Worm (Caenorhabditis elegans): ENCODE data around the gene F47D12.9.

F47D12.9 gene

ce11 chrIII:6345968-6346498 is 42.9 kb upstream of the F47D12.9 start, which contains the start of the genes trmt-10C.2 and C56G2.22:
Gene trmt-10C.2, plus strand, starts transcription at chrIII:6346281.
Gene C56G2.22, plus strand, starts transcription at chrIII:6346448.
- peak; percentile 1 for TF ChIP-seq C34F6.9 (tag; optimal IDR thresholded peaks at IDR 0.05)
- TF ChIP-seq ztf-11 (tag; optimal IDR thresholded peaks at IDR 0.05) = no peak

- peak; percentile 94 for TF ChIP-seq C34F6.9 (tag; optimal IDR thresholded peaks at IDR 0.05)
- no peak for TF ChIP-seq elt-1 (tag; optimal IDR thresholded peaks at IDR 0.05)
- peak; percentile 45 for TF ChIP-seq zag-1 (tag; optimal IDR thresholded peaks at IDR 0.05)
- TF ChIP-seq nhr-21 (tag; optimal IDR thresholded peaks at IDR 0.05) = peak; percentile 66
- TF ChIP-seq blmp-1 (tag; optimal IDR thresholded peaks at IDR 0.05; ENCODE audit: insufficient read depth) = peak; percentile 34
- TF ChIP-seq sma-3 (GFP tag; optimal IDR thresholded peaks at IDR 0.05) = peak; percentile 74
- no peak for TF ChIP-seq ceh-82 (tag; optimal IDR thresholded peaks at IDR 0.05)
- TF ChIP-seq nhr-6 (tag; optimal IDR thresholded peaks at IDR 0.05) = peak; percentile 91
- TF ChIP-seq crh-2 (tag; optimal IDR thresholded peaks at IDR 0.05) = peak; percentile 90
- TF ChIP-seq ZK546.5 (tag; optimal IDR thresholded peaks at IDR 0.05) = no peak
- peak; percentile 73 for TF ChIP-seq ztf-4 (tag; optimal IDR thresholded peaks at IDR 0.05)
- TF ChIP-seq unc-62 (GFP tag; optimal IDR thresholded peaks at IDR 0.05) = no peak
- TF ChIP-seq egl-27 (tag; optimal IDR thresholded peaks at IDR 0.05) = peak; percentile 65
- peak; percentile 84 for TF ChIP-seq lin-13 (GFP tag; optimal IDR thresholded peaks at IDR 0.05)
- TF ChIP-seq mbf-1 (tag; optimal IDR thresholded peaks at IDR 0.05) = no peak
- TF ChIP-seq nhr-77 (tag; optimal IDR thresholded peaks at IDR 0.05) = no peak
- TF ChIP-seq lin-11 (tag; optimal IDR thresholded peaks at IDR 0.05) = peak; percentile 3
- no peak for TF ChIP-seq elt-3 (tag; optimal IDR thresholded peaks at IDR 0.05)
- peak; percentile 96 to 98 for TF ChIP-seq lsy-2 (tag; optimal IDR thresholded peaks at IDR 0.05)
- TF ChIP-seq R02D3.7 (tag; optimal IDR thresholded peaks at IDR 0.05) = peak; percentile 22
- peak; percentile 83 for TF ChIP-seq nhr-25 (tag; optimal IDR thresholded peaks at IDR 0.05)
- no peak for TF ChIP-seq skn-1 (tag; optimal IDR thresholded peaks at IDR 0.05)
- TF ChIP-seq Y55F3AM.14 (GFP tag; optimal IDR thresholded peaks at IDR 0.05) = peak; percentile 29
- peak; percentile 72 for TF ChIP-seq sma-9 (GFP tag; optimal IDR thresholded peaks at IDR 0.05)
- TF ChIP-seq sma-9 (tag; optimal IDR thresholded peaks at IDR 0.05) = no peak
- TF ChIP-seq nhr-237 (tag; optimal IDR thresholded peaks at IDR 0.05) = no peak
- TF ChIP-seq fos-1 (tag; optimal IDR thresholded peaks at IDR 0.05) = peak; percentile 81
- no peak for TF ChIP-seq peb-1 (tag; optimal IDR thresholded peaks at IDR 0.05)
- TF ChIP-seq mab-5 (tag; optimal IDR thresholded peaks at IDR 0.05) = peak; percentile 53
- TF ChIP-seq nhr-129 (tag; optimal IDR thresholded peaks at IDR 0.05) = peak; percentile 93
- TF ChIP-seq mdl-1 (tag; optimal IDR thresholded peaks at IDR 0.05) = peak in 1 of 2 experiments; percentile 2
- TF ChIP-seq nhr-23 (tag; optimal IDR thresholded peaks at IDR 0.05) = no peak
- TF ChIP-seq lin-39 (tag; optimal IDR thresholded peaks at IDR 0.05) = no peak
- TF ChIP-seq nhr-10 (tag; optimal IDR thresholded peaks at IDR 0.05) = peak; percentile 53
- peak; percentile 87 for TF ChIP-seq F13H6.1 (tag; optimal IDR thresholded peaks at IDR 0.05)
- TF ChIP-seq sem-4 (tag; optimal IDR thresholded peaks at IDR 0.05) = peak; percentile 85
- TF ChIP-seq unc-39 (tag; optimal IDR thresholded peaks at IDR 0.05) = no peak
- TF ChIP-seq ztf-11 (tag; optimal IDR thresholded peaks at IDR 0.05) = no peak
- no peak for TF ChIP-seq nhr-12 (tag; optimal IDR thresholded peaks at IDR 0.05)
- peak; percentile 75 for TF ChIP-seq gmeb-1 (tag; optimal IDR thresholded peaks at IDR 0.05)
- TF ChIP-seq unc-55 (GFP tag; optimal IDR thresholded peaks at IDR 0.05) = peak; percentile 95
- TF ChIP-seq aly-2 (tag; optimal IDR thresholded peaks at IDR 0.05) = no peak
- TF ChIP-seq ztf-1 (GFP tag; conservative IDR thresholded peaks at IDR 0.05) = no peak
- TF ChIP-seq ama-1 (optimal IDR thresholded peaks at IDR 0.05) = peak; percentile 53
- TF ChIP-seq snpc-4 (tag; optimal IDR thresholded peaks at IDR 0.05) = peak; percentile 45
Measured at ce11 chrIII:6344737-6345136, 41.6 kb upstream of the F47D12.9 start.

All from whole organism, L2 larva.